Fruit fly (Drosophila melanogaster): Measurements from ENCODE around the gene mgr.

The mgr gene

DNA sequence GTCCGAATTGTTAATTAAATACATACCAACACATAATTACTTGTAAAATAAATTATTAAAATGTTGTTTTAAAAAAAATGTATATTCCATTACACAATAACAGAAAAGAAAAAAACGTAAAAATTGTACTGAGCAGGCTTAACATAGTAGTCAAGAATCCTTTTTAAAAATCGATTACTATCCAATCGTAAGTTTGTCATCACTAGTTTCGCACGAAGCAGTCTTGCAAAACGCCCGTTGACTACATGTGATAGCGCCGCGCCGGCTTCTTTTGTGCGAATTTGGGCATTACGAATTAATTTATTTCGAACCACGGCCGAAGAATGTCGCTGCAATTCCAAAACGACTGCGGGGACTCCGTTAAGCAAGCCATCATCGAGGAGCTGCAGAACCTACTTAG is 2.7 kb upstream of the mgr start, which contains the start of gene Ipo9:
Ipo9 (plus strand) TSS at position 152 of the 400 bp plus-strand sequence.
- TF ChIP-seq CG8301 (tag; optimal IDR thresholded peaks at IDR 0.05): no peak
- no peak for TF ChIP-seq fd96Ca (GFP tag; IDR thresholded peaks at IDR 0.05)
- no peak for TF ChIP-seq D1 (tag; optimal IDR thresholded peaks at IDR 0.05)
- no peak for TF ChIP-seq CG32121 (GFP tag; IDR thresholded peaks at IDR 0.05)
- TF ChIP-seq CG4496 (GFP tag; IDR thresholded peaks at IDR 0.05): no peak
- no peak for TF ChIP-seq CG14655 (GFP tag; optimal IDR thresholded peaks at IDR 0.05)
- no peak for TF ChIP-seq CG13204 (GFP tag; optimal IDR thresholded peaks at IDR 0.05)
- no peak for TF ChIP-seq CG9948 (tag; optimal IDR thresholded peaks at IDR 0.05)
- no peak for TF ChIP-seq rn (GFP tag; IDR thresholded peaks at IDR 0.05)
- no peak for TF ChIP-seq Pif1B (GFP tag; optimal IDR thresholded peaks at IDR 0.05)
- TF ChIP-seq gl (tag; optimal IDR thresholded peaks at IDR 0.05): no peak
- TF ChIP-seq CG10348 (GFP tag; IDR thresholded peaks at IDR 0.05): no peak

DNA sequence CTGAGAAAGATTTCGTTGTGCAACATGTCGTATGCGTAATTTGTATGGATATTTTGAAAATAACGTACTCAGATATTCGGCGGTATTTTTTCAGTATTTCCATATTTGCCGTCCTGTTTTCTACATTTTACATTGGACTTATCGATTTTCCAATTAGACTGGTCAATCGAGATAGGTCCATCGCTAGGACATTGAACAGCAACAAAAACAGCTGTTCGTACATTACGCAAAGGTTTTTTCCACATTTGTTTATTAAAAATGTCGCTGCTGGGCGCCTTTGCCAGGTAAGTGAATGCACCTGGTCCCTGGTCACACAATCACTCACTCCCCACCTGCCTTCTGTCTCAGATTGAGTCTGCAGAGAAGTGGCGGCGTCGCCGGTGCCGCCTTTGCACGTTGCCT is 1.9 kb downstream of the mgr start, which contains the start of gene mRpL40:
mRpL40 (plus strand) TSS at position 186 of the 402 bp plus-strand sequence.
- no peak for TF ChIP-seq CG17806 (tag; optimal IDR thresholded peaks at IDR 0.05)
- TF ChIP-seq CG34367 (tag; optimal IDR thresholded peaks at IDR 0.05): no peak
- no peak for TF ChIP-seq CG10348 (GFP tag; IDR thresholded peaks at IDR 0.05)
- no peak for TF ChIP-seq CG4496 (GFP tag; IDR thresholded peaks at IDR 0.05)
- TF ChIP-seq EcR (GFP tag; optimal IDR thresholded peaks at IDR 0.05): no peak
- TF ChIP-seq CG13204 (GFP tag; optimal IDR thresholded peaks at IDR 0.05): no peak

DNA sequence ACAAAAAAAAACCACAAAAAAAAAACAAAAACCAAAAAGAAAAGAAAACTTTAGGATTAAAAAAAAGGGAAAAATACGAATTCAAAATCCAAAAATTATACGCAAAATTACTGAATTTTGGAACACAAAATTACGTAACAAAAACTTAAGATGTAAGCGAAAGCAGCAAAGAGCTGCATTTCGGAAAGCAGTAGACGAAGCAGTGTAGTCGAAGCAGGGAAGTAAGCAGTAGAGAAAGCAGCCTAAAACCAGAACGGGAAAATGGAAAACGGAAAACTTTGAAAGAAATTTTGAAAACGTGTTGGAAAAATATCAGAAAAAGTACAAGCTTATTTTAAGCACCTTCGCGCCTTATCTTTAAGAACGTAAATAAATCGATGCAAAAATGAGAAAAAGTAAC is 6.8 kb downstream of the mgr start:
- no peak for TF ChIP-seq rn (GFP tag; IDR thresholded peaks at IDR 0.05)
- TF ChIP-seq CG10348 (GFP tag; IDR thresholded peaks at IDR 0.05): no peak
- no peak for TF ChIP-seq Pif1A (GFP tag; optimal IDR thresholded peaks at IDR 0.05)
- no peak for TF ChIP-seq Snoo (tag; optimal IDR thresholded peaks at IDR 0.05)
- TF ChIP-seq CG17806 (tag; optimal IDR thresholded peaks at IDR 0.05): no peak
- TF ChIP-seq CG4496 (GFP tag; IDR thresholded peaks at IDR 0.05): no peak
- no peak for TF ChIP-seq Pif1B (GFP tag; optimal IDR thresholded peaks at IDR 0.05)
- no peak for TF ChIP-seq CG32121 (GFP tag; IDR thresholded peaks at IDR 0.05)
- TF ChIP-seq CG14655 (GFP tag; optimal IDR thresholded peaks at IDR 0.05): no peak
- TF ChIP-seq CG8301 (tag; optimal IDR thresholded peaks at IDR 0.05): no peak
- no peak for TF ChIP-seq CG8159 (tag; optimal IDR thresholded peaks at IDR 0.05)
- TF ChIP-seq CG34367 (tag; optimal IDR thresholded peaks at IDR 0.05): no peak
- TF ChIP-seq CG9948 (tag; optimal IDR thresholded peaks at IDR 0.05): no peak

DNA sequence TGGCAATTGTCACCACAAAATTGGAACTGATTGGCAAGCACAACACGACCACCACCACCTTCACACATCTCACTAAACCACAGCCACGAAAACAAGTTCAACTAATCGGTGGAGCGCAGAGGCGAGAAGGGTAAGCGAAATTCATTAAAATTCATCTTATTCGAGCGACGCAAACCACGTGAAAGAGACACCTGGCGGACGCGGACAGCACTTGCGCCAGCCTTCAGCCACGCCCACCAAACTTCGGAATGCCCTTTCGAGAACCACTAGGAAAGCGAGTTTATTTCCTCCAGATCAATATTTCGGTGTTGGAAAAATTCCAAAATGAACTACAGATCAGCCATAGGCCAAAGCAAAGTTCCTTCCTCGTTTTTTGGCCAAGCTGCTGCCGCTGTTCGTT is 14.1 kb downstream of the mgr start:
- TF ChIP-seq Snoo (tag; optimal IDR thresholded peaks at IDR 0.05): no peak
- no peak for TF ChIP-seq CG32121 (GFP tag; IDR thresholded peaks at IDR 0.05)
- no peak for TF ChIP-seq Ets98B (GFP tag; IDR thresholded peaks at IDR 0.05)
- no peak for TF ChIP-seq EcR (GFP tag; optimal IDR thresholded peaks at IDR 0.05)
- TF ChIP-seq CG10348 (GFP tag; IDR thresholded peaks at IDR 0.05): no peak
- TF ChIP-seq CG4496 (GFP tag; IDR thresholded peaks at IDR 0.05): no peak
- no peak for TF ChIP-seq CG14655 (GFP tag; optimal IDR thresholded peaks at IDR 0.05)
- no peak for TF ChIP-seq CG12605 (GFP tag; IDR thresholded peaks at IDR 0.05)
- TF ChIP-seq rn (GFP tag; IDR thresholded peaks at IDR 0.05): no peak
- no peak for TF ChIP-seq fd96Ca (GFP tag; IDR thresholded peaks at IDR 0.05)
- TF ChIP-seq D1 (tag; optimal IDR thresholded peaks at IDR 0.05): no peak
- no peak for TF ChIP-seq Pif1A (GFP tag; optimal IDR thresholded peaks at IDR 0.05)
- TF ChIP-seq CG8301 (tag; optimal IDR thresholded peaks at IDR 0.05): no peak
- TF ChIP-seq CG34367 (tag; optimal IDR thresholded peaks at IDR 0.05): no peak
- no peak for TF ChIP-seq gl (tag; optimal IDR thresholded peaks at IDR 0.05)
- no peak for TF ChIP-seq Pif1B (GFP tag; optimal IDR thresholded peaks at IDR 0.05)
- no peak for TF ChIP-seq CG17806 (tag; optimal IDR thresholded peaks at IDR 0.05)
- TF ChIP-seq CG8159 (tag; optimal IDR thresholded peaks at IDR 0.05): no peak
- TF ChIP-seq CG13204 (GFP tag; optimal IDR thresholded peaks at IDR 0.05): no peak

DNA sequence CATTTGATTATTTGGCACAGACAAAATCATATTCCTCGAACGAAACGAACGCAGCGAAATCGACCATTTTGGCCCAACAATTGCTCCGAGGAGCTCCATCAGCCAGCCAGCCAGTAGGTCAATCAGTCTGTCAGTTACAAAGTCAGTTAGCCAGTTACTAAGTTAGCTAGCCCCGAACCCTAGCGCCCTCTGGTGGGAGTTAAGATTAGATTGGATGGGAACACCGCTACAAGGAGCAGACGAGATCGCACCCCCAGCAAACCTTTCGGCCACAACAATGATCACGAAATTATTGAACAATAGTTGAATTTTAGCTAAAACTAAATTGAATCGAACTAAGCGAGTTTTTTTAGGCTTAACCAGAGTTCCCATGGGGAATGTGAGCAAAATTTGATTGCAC is 15.8 kb downstream of the mgr start:
- TF ChIP-seq Pif1A (GFP tag; optimal IDR thresholded peaks at IDR 0.05) (no peak), CG8301 (tag; optimal IDR thresholded peaks at IDR 0.05) (no peak), D1 (tag; optimal IDR thresholded peaks at IDR 0.05) (no peak), CG15710 (tag; optimal IDR thresholded peaks at IDR 0.05) (no peak), CG8159 (tag; optimal IDR thresholded peaks at IDR 0.05) (no peak), CG13204 (GFP tag; optimal IDR thresholded peaks at IDR 0.05) (no peak), CG34367 (tag; optimal IDR thresholded peaks at IDR 0.05) (no peak), fd96Ca (GFP tag; IDR thresholded peaks at IDR 0.05) (no peak)

DNA sequence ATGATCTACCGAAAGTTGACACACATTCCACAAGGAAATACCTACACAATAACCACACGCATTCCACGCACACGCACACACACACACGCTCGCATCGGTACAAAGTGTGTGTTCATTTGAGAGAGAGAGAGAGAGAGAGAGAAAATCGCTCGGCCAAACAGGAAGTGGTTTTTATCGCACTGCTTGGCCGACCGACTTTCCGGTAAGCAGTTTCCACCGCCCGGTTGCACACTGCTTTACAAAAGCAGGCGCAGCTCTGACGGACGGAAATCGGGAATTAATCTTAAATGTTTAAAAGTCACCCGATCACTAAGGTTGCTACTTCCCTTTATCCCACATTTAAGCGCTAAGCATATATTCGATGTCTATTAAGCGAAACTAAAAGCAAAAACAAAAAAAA is 16.9 kb downstream of the mgr start:
- TF ChIP-seq gl (tag; optimal IDR thresholded peaks at IDR 0.05) (no peak), Pif1B (GFP tag; optimal IDR thresholded peaks at IDR 0.05) (no peak), CG9948 (tag; optimal IDR thresholded peaks at IDR 0.05) (no peak), CG13204 (GFP tag; optimal IDR thresholded peaks at IDR 0.05) (no peak), CG12605 (GFP tag; IDR thresholded peaks at IDR 0.05) (no peak)

DNA sequence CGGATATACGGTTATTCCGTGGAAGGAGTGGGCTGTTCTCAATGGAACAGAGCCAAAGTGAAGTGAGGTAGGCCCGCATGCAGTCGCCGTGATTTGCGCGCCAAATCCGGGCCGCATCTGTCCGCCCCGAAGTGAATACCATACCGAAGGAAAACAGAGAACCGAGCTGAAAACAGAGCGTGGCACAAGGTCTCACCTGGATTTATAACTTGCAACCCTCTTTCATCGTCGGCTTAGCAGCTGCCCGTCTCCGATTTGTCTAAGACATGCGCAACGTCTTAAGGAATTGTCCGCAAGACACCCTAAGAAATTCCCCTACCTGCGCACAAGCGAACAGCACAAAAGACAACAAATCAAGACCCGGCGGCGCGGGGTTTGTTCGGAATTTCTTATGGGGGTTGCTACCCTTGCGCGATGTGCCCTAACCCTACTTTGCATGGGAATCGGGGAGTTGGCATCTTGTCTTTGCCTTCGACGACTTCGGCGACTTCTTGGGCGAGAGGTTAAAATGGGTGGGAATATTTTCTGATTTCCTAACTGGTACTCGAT is 31.0 kb downstream of the mgr start:
- TF ChIP-seq EcR (GFP tag; optimal IDR thresholded peaks at IDR 0.05) (no peak), gl (tag; optimal IDR thresholded peaks at IDR 0.05) (no peak), Ets98B (GFP tag; IDR thresholded peaks at IDR 0.05) (no peak), CG32121 (GFP tag; IDR thresholded peaks at IDR 0.05) (no peak), CG14655 (GFP tag; optimal IDR thresholded peaks at IDR 0.05) (no peak), CG34367 (tag; optimal IDR thresholded peaks at IDR 0.05) (no peak), CG12605 (GFP tag; IDR thresholded peaks at IDR 0.05) (no peak), D1 (tag; optimal IDR thresholded peaks at IDR 0.05) (no peak), fd96Ca (GFP tag; IDR thresholded peaks at IDR 0.05) (no peak), CG8159 (tag; optimal IDR thresholded peaks at IDR 0.05) (no peak), CG4496 (GFP tag; IDR thresholded peaks at IDR 0.05) (no peak), CG9948 (tag; optimal IDR thresholded peaks at IDR 0.05) (no peak), CG17806 (tag; optimal IDR thresholded peaks at IDR 0.05) (no peak), Snoo (tag; optimal IDR thresholded peaks at IDR 0.05) (no peak), CG8301 (tag; optimal IDR thresholded peaks at IDR 0.05) (no peak)

Data from whole organism, pupa.